Worm (Caenorhabditis elegans) whole organism, young adult: ENCODE data around the gene ztf-7.

Experiments
- T26A5.8 ChIP-seq: sonication (generic microtip); optimal IDR thresholded peaks from 2 replicates; lab custom pipeline; 2016; ENCODE audit warnings: missing genetic modification characterization, missing compliant biosample characterization
- dox-1 ChIP-seq: fragments of 200-800 bp; sonication (Bioruptor generic); IDR thresholded peaks from 2 replicates; pipeline ENCODE4 v1.3.6; 2022; ENCODE audit warnings: missing genetic modification reagents, missing genetic modification characterization, missing compliant biosample characterization
- egl-18 ChIP-seq: fragments of 200-800 bp; sonication (Bioruptor generic); IDR thresholded peaks from 2 replicates; pipeline ENCODE4 v1.3.6; 2022; ENCODE audit warnings: missing genetic modification reagents, missing genetic modification characterization, missing compliant biosample characterization
- lin-35 ChIP-seq, 3 experiments: fragments of 150-350 bp in 2 of 3; sonication (generic microtip) in 1 of 3; optimal IDR thresholded peaks; 2 replicates each; lab custom pipeline; 2014 to 2018; ENCODE audit warnings: missing biosample characterization in 3 of 3, missing genetic modification characterization in 3 of 3, missing genetic modification reagents in 3 of 3
- madf-6 ChIP-seq: fragments of 200-800 bp; sonication (Bioruptor generic); IDR thresholded peaks from 2 replicates; pipeline ENCODE4 v1.3.6; 2022; ENCODE audit warnings: missing genetic modification reagents, missing genetic modification characterization, missing compliant biosample characterization
- pha-4 ChIP-seq: fragments of 150-350 bp; sonication (generic microtip); optimal IDR thresholded peaks from 2 replicates; lab custom pipeline; 2014; ENCODE audit warnings: missing biosample characterization, missing genetic modification reagents, missing genetic modification characterization
- unc-62 ChIP-seq: fragments of 150-350 bp; optimal IDR thresholded peaks from 2 replicates; lab custom pipeline; 2014; ENCODE audit warnings: missing biosample characterization, missing genetic modification reagents, missing genetic modification characterization
- ztf-25 ChIP-seq: fragments of 200-800 bp; sonication (Bioruptor generic); IDR thresholded peaks from 2 replicates; pipeline ENCODE4 v1.3.6; 2022; ENCODE audit warnings: missing genetic modification reagents, missing genetic modification characterization, missing compliant biosample characterization
- ztf-26 ChIP-seq: sonication (generic microtip); optimal IDR thresholded peaks from 2 replicates; lab custom pipeline; 2017; ENCODE audit warnings: missing genetic modification characterization, missing compliant biosample characterization

DNA sequence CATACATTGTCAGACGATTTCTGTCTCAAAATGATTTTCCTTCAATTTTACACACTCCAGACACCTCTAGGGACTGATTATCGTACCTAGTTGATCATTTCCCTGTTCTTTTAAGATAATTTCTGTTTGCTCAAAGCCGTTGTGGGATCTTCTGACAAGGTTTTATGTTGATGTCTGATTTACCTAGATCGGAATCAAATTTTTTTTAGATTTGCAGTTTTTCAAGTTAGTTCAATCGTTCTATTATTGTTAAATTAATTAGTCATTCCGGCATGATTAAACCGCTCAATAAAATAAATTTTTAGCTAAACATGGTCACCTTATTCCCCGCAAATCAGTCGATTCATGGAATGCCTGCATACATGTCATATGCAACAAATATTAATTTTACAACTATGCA is 24.0 kb upstream of the ztf-7 start, which contains the start of gene sru-30:
- TF ChIP-seq lin-35 (GFP tag; optimal IDR thresholded peaks at IDR 0.05; lab: Kevin White, UChicago) = no peak
- no peak for TF ChIP-seq T26A5.8
- no peak for TF ChIP-seq dox-1 (GFP tag; lab: Robert Waterston, UW)
- no peak for TF ChIP-seq madf-6
- no peak for TF ChIP-seq ztf-26
- no peak for TF ChIP-seq unc-62 (GFP tag; lab: Kevin White, UChicago)
- no peak for TF ChIP-seq ztf-25 (GFP tag; lab: Robert Waterston, UW)
- TF ChIP-seq pha-4 (tag; lab: Kevin White, UChicago) = no peak
- no peak for TF ChIP-seq egl-18 (GFP tag; lab: Robert Waterston, UW)
